Fruit fly (Drosophila melanogaster) whole organism, embryonic: ENCODE results near the gene CG4313.

Source experiments
- Asciz ChIP-seq: fragments of 200-800 bp; sonication (Bioruptor generic); optimal IDR thresholded peaks from 2 replicates; lab custom pipeline; 2017; ENCODE audit warnings: missing biosample characterization, mild to moderate bottlenecking, missing genetic modification characterization, missing genetic modification reagents
- Atf6 ChIP-seq: fragments of 200-800 bp; sonication (Bioruptor generic); IDR thresholded peaks from 2 replicates; pipeline ENCODE4 v1.3.6; 2022; ENCODE audit warnings: missing biosample characterization, missing genetic modification characterization
- C15 ChIP-seq: fragments of 200-800 bp; sonication (Bioruptor generic); IDR thresholded peaks from 3 replicates; pipeline ENCODE4 v1.3.6; 2022; ENCODE audit warnings: missing biosample characterization, missing genetic modification characterization
- CG11093 ChIP-seq: fragments of 200-800 bp; sonication (Bioruptor generic); IDR thresholded peaks from 3 replicates; pipeline ENCODE4 v1.3.6; 2022; ENCODE audit warnings: missing biosample characterization, missing genetic modification characterization
- CG12391 ChIP-seq: fragments of 200-800 bp; sonication (Bioruptor generic); optimal IDR thresholded peaks from 3 replicates; lab custom pipeline; 2018; ENCODE audit warnings: missing biosample characterization, mild to moderate bottlenecking, missing genetic modification characterization, moderate library complexity
- CG15601 ChIP-seq: fragments of 200-800 bp; sonication (Bioruptor generic); optimal IDR thresholded peaks from 3 replicates; lab custom pipeline; 2019; ENCODE audit warnings: missing biosample characterization, mild to moderate bottlenecking, missing genetic modification characterization, moderate library complexity
- CG1603 ChIP-seq: fragments of 200-800 bp; sonication (Bioruptor generic); optimal IDR thresholded peaks from 2 replicates; lab custom pipeline; 2019; ENCODE audit warnings: missing biosample characterization, mild to moderate bottlenecking, missing genetic modification characterization, moderate library complexity
- CG16813 ChIP-seq: fragments of 200-800 bp; sonication (Bioruptor generic); IDR thresholded peaks from 3 replicates; pipeline ENCODE4 v1.3.6; 2022; ENCODE audit warnings: missing biosample characterization, missing genetic modification characterization; ENCODE audit not compliant: partially characterized antibody
- CG17186 ChIP-seq: fragments of 200-800 bp; sonication (Bioruptor generic); optimal IDR thresholded peaks from 3 replicates; lab custom pipeline; 2017; ENCODE audit warnings: missing biosample characterization, missing genetic modification reagents, missing genetic modification characterization
- CG17385 ChIP-seq: fragments of 200-800 bp; sonication (Bioruptor generic); optimal IDR thresholded peaks from 3 replicates; lab custom pipeline; 2018; ENCODE audit warnings: missing biosample characterization, mild to moderate bottlenecking, missing genetic modification characterization
- CG18262 ChIP-seq: fragments of 200-800 bp; optimal IDR thresholded peaks from 3 replicates; lab custom pipeline; 2019; ENCODE audit warnings: missing biosample characterization, mild to moderate bottlenecking, missing genetic modification characterization, moderate library complexity
- CG30431 ChIP-seq: fragments of 200-800 bp; sonication (Bioruptor generic); optimal IDR thresholded peaks from 2 replicates; lab custom pipeline; 2017; ENCODE audit warnings: missing biosample characterization, missing genetic modification characterization
- CG3847 ChIP-seq: fragments of 200-800 bp; sonication (Bioruptor generic); IDR thresholded peaks from 2 replicates; pipeline ENCODE4 v1.3.6; 2022; ENCODE audit warnings: missing biosample characterization, missing genetic modification characterization
- CG4360 ChIP-seq: fragments of 200-800 bp; sonication (Bioruptor generic); IDR thresholded peaks from 2 replicates; pipeline ENCODE4 v1.3.6; 2022; ENCODE audit warnings: missing biosample characterization, missing genetic modification characterization
- CG7357 ChIP-seq: fragments of 200-800 bp; sonication (Bioruptor generic); IDR thresholded peaks from 3 replicates; pipeline ENCODE4 v1.3.6; 2022; ENCODE audit warnings: missing biosample characterization, missing genetic modification characterization
- CG7928 ChIP-seq: fragments of 200-800 bp; sonication (Bioruptor generic); optimal IDR thresholded peaks from 2 replicates; lab custom pipeline; 2017; ENCODE audit warnings: missing biosample characterization, mild to moderate bottlenecking, missing genetic modification characterization
- CG7987 ChIP-seq: fragments of 200-800 bp; sonication (Bioruptor generic); optimal IDR thresholded peaks from 2 replicates; lab custom pipeline; 2018; ENCODE audit warnings: missing biosample characterization, mild to moderate bottlenecking, missing genetic modification characterization, moderate library complexity
- CG8478 ChIP-seq: fragments of >200 bp; optimal IDR thresholded peaks from 2 replicates; lab custom pipeline; 2018
- CG9817 ChIP-seq: fragments of 200-800 bp; sonication (Bioruptor generic); optimal IDR thresholded peaks from 2 replicates; lab custom pipeline; 2018; ENCODE audit warnings: missing biosample characterization, mild to moderate bottlenecking, missing genetic modification characterization, moderate library complexity
- Camta ChIP-seq: fragments of 200-800 bp; sonication (Bioruptor generic); optimal IDR thresholded peaks from 2 replicates; lab custom pipeline; 2016; ENCODE audit warnings: missing biosample characterization, missing genetic modification characterization
- Fer2 ChIP-seq: fragments of 200-800 bp; sonication (Bioruptor generic); optimal IDR thresholded peaks from 2 replicates; lab custom pipeline; 2018; ENCODE audit warnings: missing biosample characterization, mild to moderate bottlenecking, missing genetic modification characterization, moderate library complexity
- H15 ChIP-seq: fragments of 200-800 bp; sonication (Bioruptor generic); IDR thresholded peaks from 3 replicates; pipeline ENCODE4 v1.3.6; 2022; ENCODE audit warnings: missing biosample characterization, missing genetic modification characterization
- HLHmδ ChIP-seq: fragments of 200-800 bp; sonication (Bioruptor generic); optimal IDR thresholded peaks from 2 replicates; lab custom pipeline; 2018; ENCODE audit warnings: missing biosample characterization, mild to moderate bottlenecking, missing genetic modification characterization, moderate library complexity
- Hr78 ChIP-seq, 2 experiments: fragments of 200-800 bp in 1 of 2; fragments of >200 bp in 1 of 2; sonication (Bioruptor generic) in 1 of 2; optimal IDR thresholded peaks; 2 replicates each; lab custom pipeline; 2017 to 2019; ENCODE audit warnings: missing biosample characterization in 2 of 2, missing genetic modification characterization in 2 of 2, mild to moderate bottlenecking in 1 of 2, moderate library complexity in 1 of 2
- Mad ChIP-seq: fragments of 200-800 bp; sonication (Bioruptor generic); optimal IDR thresholded peaks from 2 replicates; lab custom pipeline; 2016; ENCODE audit warnings: missing biosample characterization, missing genetic modification characterization
- Neu2 ChIP-seq: fragments of 200-800 bp; sonication (Bioruptor generic); optimal IDR thresholded peaks from 3 replicates; lab custom pipeline; 2016; ENCODE audit warnings: missing biosample characterization, missing genetic modification characterization, borderline replicate concordance
- Poxn ChIP-seq: fragments of 200-800 bp; sonication (Bioruptor generic); IDR thresholded peaks from 2 replicates; pipeline ENCODE4 v1.3.6; 2022; ENCODE audit warnings: missing biosample characterization, missing genetic modification characterization
- Xbp1 ChIP-seq: fragments of 200-800 bp; sonication (Bioruptor generic); optimal IDR thresholded peaks from 3 replicates; lab custom pipeline; 2016; ENCODE audit warnings: missing biosample characterization, mild to moderate bottlenecking, missing genetic modification characterization
- Xrp1 ChIP-seq: fragments of 200-800 bp; sonication (Bioruptor generic); IDR thresholded peaks from 2 replicates; pipeline ENCODE4 v1.3.6; 2022; ENCODE audit warnings: missing biosample characterization, missing genetic modification characterization
- ab ChIP-seq: fragments of 200-800 bp; sonication (Bioruptor generic); optimal IDR thresholded peaks from 2 replicates; lab custom pipeline; 2016; ENCODE audit warnings: missing biosample characterization, missing genetic modification characterization
- ato ChIP-seq: fragments of 200-800 bp; sonication (Bioruptor generic); IDR thresholded peaks from 2 replicates; pipeline ENCODE4 v1.3.6; 2022; ENCODE audit warnings: missing biosample characterization, missing genetic modification characterization; ENCODE audit not compliant: partially characterized antibody
- bcd ChIP-seq: fragments of 200-800 bp; sonication (Bioruptor generic); optimal IDR thresholded peaks from 2 replicates; lab custom pipeline; 2017; ENCODE audit warnings: missing biosample characterization, mild to moderate bottlenecking, missing genetic modification characterization
- bowl ChIP-seq: fragments of 200-800 bp; sonication (Bioruptor generic); IDR thresholded peaks from 2 replicates; pipeline ENCODE4 v1.3.6; 2022; ENCODE audit warnings: missing biosample characterization, missing genetic modification characterization
- cg ChIP-seq: fragments of 200-800 bp; sonication (Bioruptor generic); optimal IDR thresholded peaks from 3 replicates; lab custom pipeline; 2019; ENCODE audit warnings: missing biosample characterization, mild to moderate bottlenecking, missing genetic modification characterization, moderate library complexity
- corto ChIP-seq: fragments of 200-800 bp; sonication (Bioruptor generic); optimal IDR thresholded peaks from 2 replicates; lab custom pipeline; 2016; ENCODE audit warnings: missing biosample characterization, mild to moderate bottlenecking, missing genetic modification characterization, moderate library complexity
- crol ChIP-seq: fragments of 200-800 bp; sonication (Bioruptor generic); IDR thresholded peaks from 2 replicates; pipeline ENCODE4 v1.3.6; 2022; ENCODE audit warnings: missing biosample characterization, missing genetic modification characterization
- danr ChIP-seq: fragments of 200-800 bp; sonication (Bioruptor generic); IDR thresholded peaks from 2 replicates; pipeline ENCODE4 v1.3.6; 2022; ENCODE audit warnings: missing biosample characterization, missing genetic modification characterization
- fru ChIP-seq: fragments of >200 bp; optimal IDR thresholded peaks from 2 replicates; lab custom pipeline; 2017
- gfzf ChIP-seq: fragments of 200-800 bp; sonication (Bioruptor generic); optimal IDR thresholded peaks from 2 replicates; lab custom pipeline; 2016; ENCODE audit warnings: missing biosample characterization, mild to moderate bottlenecking, missing genetic modification characterization, moderate library complexity
- jumu ChIP-seq: fragments of 200-800 bp; sonication (Bioruptor generic); optimal IDR thresholded peaks from 3 replicates; lab custom pipeline; 2016; ENCODE audit warnings: missing biosample characterization, missing genetic modification characterization
- onecut ChIP-seq: fragments of 200-800 bp; sonication (Bioruptor generic); IDR thresholded peaks from 2 replicates; pipeline ENCODE4 v1.3.6; 2022; ENCODE audit warnings: missing biosample characterization, missing genetic modification characterization
- org-1 ChIP-seq: fragments of 200-800 bp; sonication (Bioruptor generic); optimal IDR thresholded peaks from 2 replicates; lab custom pipeline; 2017; ENCODE audit warnings: missing biosample characterization, missing genetic modification characterization
- pita ChIP-seq: fragments of 200-800 bp; sonication (Bioruptor generic); optimal IDR thresholded peaks from 2 replicates; lab custom pipeline; 2017; ENCODE audit warnings: missing biosample characterization, mild to moderate bottlenecking, missing genetic modification characterization
- shn ChIP-seq: fragments of 200-800 bp; sonication (Bioruptor generic); optimal IDR thresholded peaks from 3 replicates; lab custom pipeline; 2016; ENCODE audit warnings: missing biosample characterization, missing genetic modification characterization
- slp2 ChIP-seq: fragments of 200-800 bp; sonication (Bioruptor generic); optimal IDR thresholded peaks from 2 replicates; lab custom pipeline; 2016; ENCODE audit warnings: missing biosample characterization, missing genetic modification characterization
- sna ChIP-seq: fragments of 200-800 bp; sonication (Bioruptor generic); IDR thresholded peaks from 2 replicates; pipeline ENCODE4 v1.3.6; 2022; ENCODE audit warnings: missing biosample characterization, missing genetic modification characterization; ENCODE audit not compliant: partially characterized antibody
- so ChIP-seq: fragments of 200-800 bp; sonication (Bioruptor generic); IDR thresholded peaks from 3 replicates; pipeline ENCODE4 v1.3.6; 2022; ENCODE audit warnings: missing biosample characterization, missing genetic modification characterization
- sug ChIP-seq: fragments of 200-800 bp; optimal IDR thresholded peaks from 2 replicates; lab custom pipeline; 2019; ENCODE audit warnings: missing biosample characterization, mild to moderate bottlenecking, missing genetic modification characterization, moderate library complexity
- tio ChIP-seq: fragments of 200-800 bp; sonication (Bioruptor generic); optimal IDR thresholded peaks from 2 replicates; lab custom pipeline; 2017; ENCODE audit warnings: missing biosample characterization, missing genetic modification characterization, inconsistent platforms
- usp ChIP-seq: fragments of >200 bp; optimal IDR thresholded peaks from 2 replicates; lab custom pipeline; 2017; ENCODE audit warnings: missing biosample characterization, missing genetic modification characterization

CG4313 gene

dm6 chrX:2009453-2010009 lies 32.1 kb upstream of the CG4313 start (continued):
- TF ChIP-seq corto (GFP tag; lab: Kevin White, UChicago) (no peak), so (GFP tag; lab: Robert Waterston, UW) (peak; percentile 65; the same call in 1 of the 3 replicates), shn (GFP tag; lab: Kevin White, UChicago) (peak; percentile 59), Mad (GFP tag; lab: Kevin White, UChicago) (peak; percentile 63), Neu2 (no peak), sug (tag; lab: Kevin White, UChicago) (peak; percentile 68), usp (GFP tag; lab: Kevin White, UChicago) (no peak), tio (GFP tag; lab: Kevin White, UChicago) (peak; percentile 87), C15 (peak; percentile 36; the same call in 1 of the 3 replicates), CG7987 (GFP tag; lab: Kevin White, UChicago) (no peak), cg (no peak), slp2 (GFP tag; lab: Kevin White, UChicago) (peak; percentile 79), Asciz (GFP tag; lab: Kevin White, UChicago) (peak; percentile 62), CG30431 (peak; percentile 60), crol (GFP tag; lab: Robert Waterston, UW) (no peak; the same call in 1 of the 2 replicates), org-1 (GFP tag; lab: Kevin White, UChicago) (peak; percentile 62), sna (GFP tag; lab: Robert Waterston, UW) (no peak), CG18262 (tag; lab: Kevin White, UChicago) (peak; percentile 86), Xrp1 (GFP tag; lab: Robert Waterston, UW) (peak; percentile 64; the same call in 1 of the 2 replicates), H15 (GFP tag; lab: Robert Waterston, UW) (0 out of 3 replicates have a peak, but pooled peaks have one; percentile 23), bowl (GFP tag; lab: Robert Waterston, UW) (no peak), Poxn (GFP tag; lab: Robert Waterston, UW) (0 out of 2 replicates have a peak, but pooled peaks have one; percentile 11), CG17385 (GFP tag; lab: Kevin White, UChicago) (peak; percentile 70), fru (no peak), CG3847 (GFP tag; lab: Robert Waterston, UW) (peak; percentile 52), CG4360 (GFP tag; lab: Robert Waterston, UW) (no peak), Atf6 (peak; percentile 41), danr (GFP tag; lab: Robert Waterston, UW) (peak; percentile 49; the same call in 1 of the 2 replicates), CG9817 (tag; lab: Kevin White, UChicago) (peak; percentile 73), HLHmδ (GFP tag; lab: Kevin White, UChicago) (no peak), Camta (peak; percentile 66), pita (GFP tag; lab: Kevin White, UChicago) (no peak), ato (GFP tag; lab: Robert Waterston, UW) (no peak), CG11093 (GFP tag; lab: Robert Waterston, UW) (no peak), CG15601 (tag; lab: Kevin White, UChicago) (peak; percentile 42), gfzf (GFP tag; lab: Kevin White, UChicago) (peak; percentile 57), CG7357 (GFP tag; lab: Robert Waterston, UW) (0 out of 3 replicates have a peak, but pooled peaks have one; percentile 39), CG8478 (lab: Kevin White, UChicago) (no peak), CG12391 (tag; lab: Kevin White, UChicago) (peak; percentile 83), Fer2 (tag; lab: Kevin White, UChicago) (peak; percentile 46), CG1603 (peak; percentile 65), CG16813 (GFP tag; lab: Robert Waterston, UW) (no peak), jumu (GFP tag; lab: Kevin White, UChicago) (peak; percentile 70), CG7928 (GFP tag; lab: Kevin White, UChicago) (no peak), CG17186 (GFP tag; lab: Kevin White, UChicago) (peak; percentile 6), Xbp1 (peak; percentile 76), bcd (GFP tag; lab: Kevin White, UChicago) (peak; percentile 72), ab (GFP tag; lab: Kevin White, UChicago) (no peak), Hr78 (GFP tag; optimal IDR thresholded peaks at IDR 0.05; lab: Kevin White, UChicago) (peak in 1 of 2 experiments; percentile 1), onecut (GFP tag; lab: Robert Waterston, UW) (0 out of 2 replicates have a peak, but pooled peaks have one; percentile 34)
